Worm (Caenorhabditis elegans) whole organism, mixed stage, embryonic: Measurements from ENCODE around the gene R04F11.5.
A peak's percentile ranks its signal among the peaks of the same experiment; 100 is the strongest.

Experiments
- blmp-1 ChIP-seq: fragments of 150-350 bp; optimal IDR thresholded peaks from 2 replicates; lab custom pipeline; 2014; ENCODE audit warnings: missing biosample characterization, missing genetic modification characterization
- ceh-43 ChIP-seq: fragments of 200-800 bp; sonication (Bioruptor generic); optimal IDR thresholded peaks from 2 replicates; lab custom pipeline; 2018; ENCODE audit warnings: mild to moderate bottlenecking, missing genetic modification characterization, moderate library complexity, missing compliant biosample characterization
- cnd-1 ChIP-seq: fragments of 200-800 bp; sonication (Bioruptor generic); optimal IDR thresholded peaks from 2 replicates; lab custom pipeline; 2018; ENCODE audit warnings: mild to moderate bottlenecking, missing genetic modification characterization, missing compliant biosample characterization
- hlh-1 ChIP-seq: fragments of 150-350 bp; optimal IDR thresholded peaks from 2 replicates; lab custom pipeline; 2014; ENCODE audit warnings: missing biosample characterization, missing genetic modification reagents, missing genetic modification characterization
- mep-1 ChIP-seq: fragments of 150-350 bp; optimal IDR thresholded peaks from 2 replicates; lab custom pipeline; 2017; ENCODE audit warnings: missing biosample characterization, missing genetic modification reagents, missing genetic modification characterization, inconsistent platforms
- nhr-76 ChIP-seq: sonication (generic microtip); optimal IDR thresholded peaks from 2 replicates; lab custom pipeline; 2017; ENCODE audit warnings: missing biosample characterization, missing genetic modification characterization
- ztf-11 ChIP-seq: fragments of 150-350 bp; optimal IDR thresholded peaks from 2 replicates; lab custom pipeline; 2014; ENCODE audit warnings: missing biosample characterization, missing genetic modification characterization

DNA sequence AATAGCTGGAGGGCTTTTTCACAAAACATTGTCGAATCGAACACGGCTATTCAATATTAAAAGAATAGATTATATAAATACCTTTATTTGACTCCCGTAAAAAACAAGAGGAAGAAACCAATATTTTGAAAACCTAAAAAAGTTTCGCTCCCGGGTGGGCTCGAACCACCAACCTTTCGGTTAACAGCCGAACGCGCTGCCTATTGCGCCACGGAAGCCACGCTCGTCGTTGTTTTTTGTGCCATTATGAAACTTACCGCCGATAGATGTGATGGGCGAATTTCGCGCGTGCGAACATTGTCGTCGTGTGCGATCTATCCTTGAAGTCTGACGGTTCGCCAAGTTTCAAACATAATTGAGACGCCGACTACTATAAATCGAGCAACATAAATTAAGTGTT lies 14.0 kb upstream of the R04F11.5 start:
- no peak for TF ChIP-seq blmp-1
- TF ChIP-seq cnd-1 (tag; lab: Kevin White, UChicago) = peak; percentile 33
- no peak for TF ChIP-seq mep-1 (tag; lab: Kevin White, UChicago)
- no peak for TF ChIP-seq ceh-43 (GFP tag; lab: Kevin White, UChicago)
- TF ChIP-seq ztf-11 = no peak
- no peak for TF ChIP-seq nhr-76
- no peak for TF ChIP-seq hlh-1
